Fruit fly (Drosophila melanogaster) whole organism: ENCODE measurements around the gene Ae2.

Experiments used
- CG8478 ChIP-seq: fragments of >200 bp; optimal IDR thresholded peaks from 2 replicates; lab custom pipeline; 2018; ENCODE audit warnings: inconsistent platforms
- Dll ChIP-seq: fragments of >200 bp; optimal IDR thresholded peaks from 2 replicates; lab custom pipeline; 2017
- EcR ChIP-seq, 2 experiments: fragments of >200 bp; optimal IDR thresholded peaks; 2 replicates each; lab custom pipeline; 2017; ENCODE audit warnings: missing biosample characterization in 2 of 2, missing genetic modification characterization in 2 of 2, missing genetic modification reagents in 2 of 2
- pan ChIP-seq: fragments of >200 bp; optimal IDR thresholded peaks from 2 replicates; lab custom pipeline; 2017
- psq ChIP-seq: fragments of >200 bp; optimal IDR thresholded peaks from 2 replicates; lab custom pipeline; 2017

DNA sequence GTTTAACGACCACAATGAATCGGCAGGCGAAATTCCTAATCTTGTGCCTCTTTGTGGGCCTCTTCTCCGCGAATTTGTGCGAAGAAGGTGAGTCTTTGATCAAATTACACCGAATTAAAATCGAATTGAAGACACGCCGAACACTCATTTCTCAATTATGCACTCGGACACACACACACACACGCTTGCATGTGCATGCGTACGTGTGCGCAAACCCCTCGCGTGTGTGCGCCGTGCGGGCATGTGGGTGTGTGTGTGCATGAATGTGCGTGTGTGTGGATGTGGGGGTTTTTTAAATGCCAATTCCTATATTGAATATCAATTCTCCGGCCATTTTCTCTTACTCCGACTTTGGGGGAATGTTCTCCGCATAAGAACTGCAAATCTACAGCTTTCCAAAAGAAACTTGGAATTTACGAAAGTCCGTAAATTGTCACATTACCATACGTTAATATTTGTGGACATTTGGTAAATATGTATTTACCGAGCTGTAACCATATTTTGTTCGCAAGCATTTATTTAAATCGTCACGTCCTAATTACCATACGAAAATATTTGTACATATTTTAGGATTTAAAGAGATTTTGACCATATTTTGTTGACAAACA lies 48.7 kb upstream of the Ae2 start:
- TF ChIP-seq CG8478 (lab: Kevin White, UChicago), result no peak
- no peak for TF ChIP-seq psq (lab: Kevin White, UChicago)
- no peak for TF ChIP-seq EcR (GFP tag; optimal IDR thresholded peaks at IDR 0.05; lab: Kevin White, UChicago)
- no peak for TF ChIP-seq pan (lab: Kevin White, UChicago)
- TF ChIP-seq Dll (lab: Kevin White, UChicago), result no peak
